Worm (Caenorhabditis elegans) whole organism, late embryonic: ENCODE data around the gene T11F9.7.

Source experiments
- ceh-6 ChIP-seq: fragments of 200-800 bp; sonication (Bioruptor generic); optimal IDR thresholded peaks from 2 replicates; lab custom pipeline; 2018; ENCODE audit warnings: mild to moderate bottlenecking, missing genetic modification characterization, missing compliant biosample characterization
- sox-4 ChIP-seq: sonication (generic microtip); optimal IDR thresholded peaks from 2 replicates; lab custom pipeline; 2017; ENCODE audit warnings: mild to moderate bottlenecking, missing genetic modification characterization, inconsistent platforms, missing compliant biosample characterization

- TF ChIP-seq sox-4 (tag; lab: Kevin White, UChicago) (no peak), ceh-6 (GFP tag; lab: Kevin White, UChicago) (no peak)
Measured at ce11 chrV:11450257-11450656, 25.5 kb upstream of the T11F9.7 start, which contains the start of gene col-156.
